Worm (Caenorhabditis elegans) whole organism, L4 larva: ENCODE data around the gene Y69H2.1.

ENCODE experiments used
- lin-13 ChIP-seq: fragments of 150-350 bp; optimal IDR thresholded peaks from 2 replicates; lab custom pipeline; 2014; ENCODE audit warnings: missing biosample characterization, missing genetic modification reagents, missing genetic modification characterization
- unc-130 ChIP-seq: sonication (generic microtip); optimal IDR thresholded peaks from 2 replicates; lab custom pipeline; 2016; ENCODE audit warnings: missing genetic modification reagents, missing genetic modification characterization, missing compliant biosample characterization
- ztf-11 ChIP-seq: fragments of 150-350 bp; optimal IDR thresholded peaks from 2 replicates; lab custom pipeline; 2014; ENCODE audit warnings: missing biosample characterization, missing genetic modification characterization

DNA sequence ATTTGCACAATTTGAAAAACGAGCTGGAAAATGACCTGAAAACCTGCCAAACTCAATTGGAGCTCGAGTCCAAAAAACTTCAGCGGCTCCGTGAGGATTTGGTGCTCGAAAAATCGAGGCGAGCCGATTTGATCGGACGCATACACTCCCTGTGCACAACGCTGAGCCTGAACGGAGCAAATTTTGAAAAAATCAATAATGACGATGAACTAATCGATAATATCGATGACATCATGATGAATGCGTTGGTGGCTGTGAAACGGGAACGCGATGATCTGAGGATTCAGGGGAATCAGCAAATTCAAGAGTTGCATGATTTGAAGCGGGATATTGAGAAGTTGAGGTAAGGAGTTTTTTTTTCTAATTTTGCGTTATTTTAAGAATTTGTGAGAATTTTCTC, 16.9 kb downstream of the Y69H2.1 start:
- TF ChIP-seq ztf-11 = no peak
- no peak for TF ChIP-seq unc-130 (GFP tag; lab: Kevin White, UChicago)
- no peak for TF ChIP-seq lin-13
